Fruit fly (Drosophila melanogaster): ENCODE measurements around the gene Pyroxd1.

- TF ChIP-seq Xbp1 (GFP tag; optimal IDR thresholded peaks at IDR 0.05) (peak; percentile 39), ro (GFP tag; IDR thresholded peaks at IDR 0.05) (no peak), ind (GFP tag; optimal IDR thresholded peaks at IDR 0.05) (peak; percentile 21), Nf-YA (GFP tag; IDR thresholded peaks at IDR 0.05) (no peak), CG8944 (GFP tag; optimal IDR thresholded peaks at IDR 0.05) (no peak), corto (GFP tag; optimal IDR thresholded peaks at IDR 0.05) (no peak), Med (GFP tag) (peak; percentile 81)
Measured at dm6 chr2L:20093794-20094193, 2.6 kb downstream of the Pyroxd1 start, which contains the start of the genes Taf13 and nesd.
